Fruit fly (Drosophila melanogaster): Measurements from ENCODE around the gene CG15167.

The CG15167 gene

dm6 chr2L:18702721-18703488, 37.3 kb upstream of the CG15167 start, which contains the start of the genes CG10376 and CG10343 (continued):
- TF ChIP-seq CG30020 (tag; optimal IDR thresholded peaks at IDR 0.05) (peak; percentile 98), nau (GFP tag; optimal IDR thresholded peaks at IDR 0.05) (no peak), Dad (GFP tag; optimal IDR thresholded peaks at IDR 0.05) (peak; percentile 54), org-1 (GFP tag; optimal IDR thresholded peaks at IDR 0.05) (peak; percentile 44), jigr1 (GFP tag; IDR thresholded peaks at IDR 0.05) (peak; percentile 72; the same call in 2 of the 3 replicates), CG1603 (tag; optimal IDR thresholded peaks at IDR 0.05) (peak; percentile 31), CG10565 (GFP tag; optimal IDR thresholded peaks at IDR 0.05) (no peak), CG14050 (GFP tag; IDR thresholded peaks at IDR 0.05) (peak; percentile 66), lab (GFP tag; optimal IDR thresholded peaks at IDR 0.05) (peak; percentile 84), CG13123 (GFP tag; optimal IDR thresholded peaks at IDR 0.05) (peak; percentile 55), Adf1 (GFP tag; IDR thresholded peaks at IDR 0.05) (peak; percentile 66), Nf-YC (tag; optimal IDR thresholded peaks at IDR 0.05) (peak; percentile 89), fu2 (GFP tag; optimal IDR thresholded peaks at IDR 0.05) (peak; percentile 30), CG18619 (GFP tag; optimal IDR thresholded peaks at IDR 0.05) (peak; percentile 86), onecut (GFP tag; IDR thresholded peaks at IDR 0.05) (peak; percentile 52), Bdp1 (GFP tag; optimal IDR thresholded peaks at IDR 0.05) (peak; percentile 12), E2f1 (GFP tag; IDR thresholded peaks at IDR 0.05) (peak; percentile 76), CG15011 (GFP tag; optimal IDR thresholded peaks at IDR 0.05) (no peak), CG42726 (GFP tag; IDR thresholded peaks at IDR 0.05; ENCODE audit: partially characterized antibody) (no peak; the same call in 1 of the 2 replicates), Sin3A (optimal IDR thresholded peaks at IDR 0.05) (peak; percentile 68), CG31441 (GFP tag; IDR thresholded peaks at IDR 0.05) (peak; percentile 94), esg (GFP tag; conservative IDR thresholded peaks at IDR 0.05) (peak; percentile 85), CG10654 (GFP tag; optimal IDR thresholded peaks at IDR 0.05) (peak; percentile 84), ftz-f1 (GFP tag; optimal IDR thresholded peaks at IDR 0.05) (no peak), CG4730 (GFP tag; IDR thresholded peaks at IDR 0.05) (peak; percentile 81), p53 (GFP tag; optimal IDR thresholded peaks at IDR 0.05) (peak; percentile 34), Hsf (GFP tag; optimal IDR thresholded peaks at IDR 0.05) (peak; percentile 67), seq (GFP tag; IDR thresholded peaks at IDR 0.05) (peak; percentile 22; the same call in 1 of the 2 replicates), Hr51 (GFP tag; optimal IDR thresholded peaks at IDR 0.05) (peak; percentile 50 to 90), Atf3 (GFP tag; optimal IDR thresholded peaks at IDR 0.05) (peak; percentile 51), H15 (GFP tag; IDR thresholded peaks at IDR 0.05) (0 out of 3 replicates have a peak, but pooled peaks have one; percentile 72), croc (GFP tag; conservative IDR thresholded peaks at IDR 0.05) (peak; percentile 87), fd64A (GFP tag; optimal IDR thresholded peaks at IDR 0.05) (no peak), CG17361 (GFP tag; IDR thresholded peaks at IDR 0.05) (peak; percentile 98), sob (GFP tag; IDR thresholded peaks at IDR 0.05) (peak; percentile 89), CG10462 (GFP tag; optimal IDR thresholded peaks at IDR 0.05) (peak; percentile 54), CG3163 (GFP tag; optimal IDR thresholded peaks at IDR 0.05) (no peak), hbn (GFP tag; IDR thresholded peaks at IDR 0.05; ENCODE audit: partially characterized antibody) (no peak), Lhr (GFP tag; optimal IDR thresholded peaks at IDR 0.05) (peak; percentile 67), danr (GFP tag; IDR thresholded peaks at IDR 0.05) (peak; percentile 26; the same call in 1 of the 2 replicates), CG17612 (GFP tag; IDR thresholded peaks at IDR 0.05) (0 out of 2 replicates have a peak, but pooled peaks have one; percentile 38), CG10209 (GFP tag; optimal IDR thresholded peaks at IDR 0.05) (peak; percentile 91), Chrac-16 (GFP tag; optimal IDR thresholded peaks at IDR 0.05) (peak; percentile 88), CkIIα-i1 (GFP tag; IDR thresholded peaks at IDR 0.05) (no peak), Hmx (GFP tag; optimal IDR thresholded peaks at IDR 0.05) (no peak), CG3281 (GFP tag; optimal IDR thresholded peaks at IDR 0.05) (peak; percentile 77), usp (GFP tag; optimal IDR thresholded peaks at IDR 0.05) (no peak), sisA (GFP tag; IDR thresholded peaks at IDR 0.05) (peak; percentile 86), trem (tag; optimal IDR thresholded peaks at IDR 0.05) (peak; percentile 93), cg (GFP tag; optimal IDR thresholded peaks at IDR 0.05) (no peak)
